Worm (Caenorhabditis elegans) whole organism, L2 larva: ENCODE measurements around the gene gmeb-1.

ENCODE experiments used
- Y55F3AM.14 ChIP-seq: fragments of 200-800 bp; sonication (Bioruptor generic); optimal IDR thresholded peaks from 2 replicates; lab custom pipeline; 2018; ENCODE audit warnings: mild to moderate bottlenecking, missing genetic modification characterization, missing compliant biosample characterization
- aly-2 ChIP-seq: fragments of 150-350 bp; optimal IDR thresholded peaks from 2 replicates; lab custom pipeline; 2014; ENCODE audit warnings: missing biosample characterization, missing genetic modification characterization
- ama-1 ChIP-seq: fragments of 150-350 bp; optimal IDR thresholded peaks from 2 replicates; lab custom pipeline; 2018; ENCODE audit warnings: inconsistent platforms
- crh-2 ChIP-seq: sonication (generic microtip); optimal IDR thresholded peaks from 2 replicates; lab custom pipeline; 2017; ENCODE audit warnings: missing biosample characterization, missing genetic modification characterization
- egl-27 ChIP-seq: sonication (generic microtip); optimal IDR thresholded peaks from 3 replicates; lab custom pipeline; 2017; ENCODE audit warnings: missing biosample characterization, missing genetic modification reagents, missing genetic modification characterization
- lin-13 ChIP-seq: fragments of 150-350 bp; optimal IDR thresholded peaks from 2 replicates; lab custom pipeline; 2014; ENCODE audit warnings: missing biosample characterization, missing genetic modification reagents, missing genetic modification characterization
- nhr-77 ChIP-seq: fragments of 150-350 bp; optimal IDR thresholded peaks from 2 replicates; lab custom pipeline; 2014; ENCODE audit warnings: missing biosample characterization, missing genetic modification characterization
- peb-1 ChIP-seq: fragments of 150-350 bp; optimal IDR thresholded peaks from 2 replicates; lab custom pipeline; 2014; ENCODE audit warnings: missing biosample characterization, missing genetic modification characterization
- sma-3 ChIP-seq: sonication (generic microtip); optimal IDR thresholded peaks from 2 replicates; lab custom pipeline; 2016; ENCODE audit warnings: missing genetic modification reagents, missing genetic modification characterization, missing compliant biosample characterization
- snpc-4 ChIP-seq: fragments of 150-350 bp; optimal IDR thresholded peaks from 2 replicates; lab custom pipeline; 2014; ENCODE audit warnings: missing biosample characterization, missing genetic modification characterization
- unc-62 ChIP-seq: fragments of 150-350 bp; optimal IDR thresholded peaks from 2 replicates; lab custom pipeline; 2014; ENCODE audit warnings: missing biosample characterization, missing genetic modification reagents, missing genetic modification characterization
- zag-1 ChIP-seq: fragments of 150-350 bp; optimal IDR thresholded peaks from 2 replicates; lab custom pipeline; 2014; ENCODE audit warnings: missing biosample characterization, missing genetic modification characterization

- TF ChIP-seq unc-62 (GFP tag; lab: Kevin White, UChicago) (no peak), zag-1 (no peak), nhr-77 (no peak), Y55F3AM.14 (GFP tag; lab: Kevin White, UChicago) (no peak), peb-1 (tag; lab: Kevin White, UChicago) (no peak), ama-1 (lab: Kevin White, UChicago) (no peak), lin-13 (GFP tag; lab: Kevin White, UChicago) (no peak), sma-3 (GFP tag; lab: Kevin White, UChicago) (no peak), snpc-4 (no peak), aly-2 (no peak), egl-27 (tag; lab: Kevin White, UChicago) (no peak), crh-2 (tag; lab: Kevin White, UChicago) (no peak)
Measured at ce11 chrII:41914-42313, 22.6 kb downstream of the gmeb-1 start, which contains the start of gene F23F1.10.
